Fruit fly (Drosophila melanogaster) whole organism, prepupa: Measurements from ENCODE around the gene Ip259.

Experiments used
- Blimp-1 ChIP-seq: fragments of 200-800 bp; sonication (Bioruptor generic); optimal IDR thresholded peaks from 3 replicates; lab custom pipeline; 2017; ENCODE audit warnings: missing biosample characterization, missing genetic modification characterization, mild to moderate bottlenecking, moderate library complexity, missing genetic modification reagents
- CG10631 ChIP-seq: fragments of 200-800 bp; sonication (Bioruptor generic); optimal IDR thresholded peaks from 2 replicates; lab custom pipeline; 2016; ENCODE audit warnings: missing biosample characterization, missing genetic modification characterization
- CG10669 ChIP-seq: fragments of 200-800 bp; sonication (Bioruptor generic); optimal IDR thresholded peaks from 3 replicates; lab custom pipeline; 2018; ENCODE audit warnings: missing biosample characterization, mild to moderate bottlenecking, missing genetic modification characterization, moderate library complexity
- CG11294 ChIP-seq: fragments of 200-800 bp; sonication (Bioruptor generic); IDR thresholded peaks from 2 replicates; pipeline ENCODE4 v1.3.6; 2022; ENCODE audit warnings: missing biosample characterization, missing genetic modification characterization
- CG11762 ChIP-seq: fragments of 200-800 bp; sonication (Bioruptor generic); optimal IDR thresholded peaks from 3 replicates; lab custom pipeline; 2016; ENCODE audit warnings: missing biosample characterization, missing genetic modification characterization; ENCODE audit not compliant: insufficient read depth
- CG15336 ChIP-seq: fragments of 200-800 bp; sonication (Bioruptor generic); IDR thresholded peaks from 2 replicates; pipeline ENCODE4 v1.3.6; 2022; ENCODE audit warnings: missing biosample characterization, missing genetic modification characterization
- CG16779 ChIP-seq: fragments of 200-800 bp; sonication (Bioruptor generic); optimal IDR thresholded peaks from 3 replicates; lab custom pipeline; 2017; ENCODE audit warnings: missing biosample characterization, mild to moderate bottlenecking, missing genetic modification characterization
- CG3032 ChIP-seq: fragments of 200-800 bp; optimal IDR thresholded peaks from 2 replicates; lab custom pipeline; 2019; ENCODE audit warnings: missing biosample characterization, mild to moderate bottlenecking, missing genetic modification characterization, moderate library complexity
- CG31627 ChIP-seq: fragments of 200-800 bp; sonication (Bioruptor generic); optimal IDR thresholded peaks from 3 replicates; lab custom pipeline; 2016; ENCODE audit warnings: missing biosample characterization, missing genetic modification characterization
- CG3919 ChIP-seq: fragments of 200-800 bp; sonication (Bioruptor generic); optimal IDR thresholded peaks from 3 replicates; lab custom pipeline; 2016; ENCODE audit warnings: missing biosample characterization, missing genetic modification characterization
- CG6792 ChIP-seq: fragments of 200-800 bp; sonication (Bioruptor generic); optimal IDR thresholded peaks from 3 replicates; lab custom pipeline; 2016; ENCODE audit warnings: missing biosample characterization, missing genetic modification characterization
- CG6808 ChIP-seq: fragments of 200-800 bp; sonication (Bioruptor generic); optimal IDR thresholded peaks from 3 replicates; lab custom pipeline; 2017; ENCODE audit warnings: missing biosample characterization, missing genetic modification characterization, mild to moderate bottlenecking, moderate library complexity, missing genetic modification reagents
- CG6854 ChIP-seq: fragments of 200-800 bp; sonication (Bioruptor generic); optimal IDR thresholded peaks from 2 replicates; lab custom pipeline; 2017; ENCODE audit warnings: missing biosample characterization, mild to moderate bottlenecking, missing genetic modification characterization
- CG8119 ChIP-seq: fragments of 200-800 bp; sonication (Bioruptor generic); IDR thresholded peaks from 3 replicates; pipeline ENCODE4 v1.3.6; 2022; ENCODE audit warnings: missing biosample characterization, missing genetic modification characterization
- CG8632 ChIP-seq: fragments of 200-800 bp; sonication (Bioruptor generic); optimal IDR thresholded peaks from 3 replicates; lab custom pipeline; 2016; ENCODE audit warnings: missing biosample characterization, missing genetic modification characterization
- CG9139 ChIP-seq: fragments of 200-800 bp; sonication (Bioruptor generic); optimal IDR thresholded peaks from 3 replicates; lab custom pipeline; 2017; ENCODE audit warnings: missing biosample characterization, mild to moderate bottlenecking, missing genetic modification characterization
- Eip78C ChIP-seq: fragments of 200-800 bp; sonication (Bioruptor generic); peaks from one replicate; lab custom pipeline; 2016; ENCODE audit warnings: missing biosample characterization, missing genetic modification characterization
- Eip93F ChIP-seq: fragments of 200-800 bp; sonication (Bioruptor generic); optimal IDR thresholded peaks from 2 replicates; lab custom pipeline; 2016; ENCODE audit warnings: missing biosample characterization, mild to moderate bottlenecking, missing genetic modification characterization
- Ets21C ChIP-seq: fragments of 200-800 bp; sonication (Bioruptor generic); optimal IDR thresholded peaks from 3 replicates; lab custom pipeline; 2016; ENCODE audit warnings: missing biosample characterization, missing genetic modification characterization
- Ets96B ChIP-seq: fragments of 200-800 bp; optimal IDR thresholded peaks from 2 replicates; lab custom pipeline; 2019; ENCODE audit warnings: missing biosample characterization, mild to moderate bottlenecking, missing genetic modification characterization, moderate library complexity
- Gug ChIP-seq: fragments of 200-800 bp; sonication (Bioruptor generic); IDR thresholded peaks from 2 replicates; pipeline ENCODE4 v1.3.6; 2022; ENCODE audit warnings: missing biosample characterization, missing genetic modification characterization
- Hr39 ChIP-seq: fragments of 200-800 bp; sonication (Bioruptor generic); optimal IDR thresholded peaks from 2 replicates; lab custom pipeline; 2016; ENCODE audit warnings: missing biosample characterization, missing genetic modification characterization
- Hr4 ChIP-seq: fragments of 200-800 bp; sonication (Bioruptor generic); optimal IDR thresholded peaks from 3 replicates; lab custom pipeline; 2016; ENCODE audit warnings: missing biosample characterization, missing genetic modification characterization
- Lpt ChIP-seq: fragments of 200-800 bp; sonication (Bioruptor generic); optimal IDR thresholded peaks from 3 replicates; lab custom pipeline; 2016; ENCODE audit warnings: missing biosample characterization, missing genetic modification characterization
- OdsH ChIP-seq: fragments of 200-800 bp; sonication (Bioruptor generic); optimal IDR thresholded peaks from 3 replicates; lab custom pipeline; 2016; ENCODE audit warnings: missing biosample characterization, missing genetic modification characterization
- Sox15 ChIP-seq: fragments of 200-800 bp; sonication (Bioruptor generic); optimal IDR thresholded peaks from 3 replicates; lab custom pipeline; 2016; ENCODE audit warnings: missing biosample characterization, missing genetic modification characterization
- acj6 ChIP-seq: fragments of 200-800 bp; sonication (Bioruptor generic); optimal IDR thresholded peaks from 3 replicates; lab custom pipeline; 2016; ENCODE audit warnings: missing biosample characterization, missing genetic modification characterization
- cyc ChIP-seq: fragments of 200-800 bp; sonication (Bioruptor generic); optimal IDR thresholded peaks from 3 replicates; lab custom pipeline; 2016; ENCODE audit warnings: missing biosample characterization, missing genetic modification characterization
- esn ChIP-seq: fragments of 200-800 bp; sonication (Bioruptor generic); optimal IDR thresholded peaks from 2 replicates; lab custom pipeline; 2016; ENCODE audit warnings: missing biosample characterization, mild to moderate bottlenecking, missing genetic modification characterization, moderate library complexity
- fd59A ChIP-seq: fragments of 200-800 bp; sonication (Bioruptor generic); optimal IDR thresholded peaks from 2 replicates; lab custom pipeline; 2017; ENCODE audit warnings: missing biosample characterization, mild to moderate bottlenecking, missing genetic modification characterization, missing genetic modification reagents
- lz ChIP-seq: fragments of 200-800 bp; sonication (Bioruptor generic); optimal IDR thresholded peaks from 3 replicates; lab custom pipeline; 2016; ENCODE audit warnings: missing biosample characterization, missing genetic modification characterization
- pdm3 ChIP-seq: fragments of 200-800 bp; sonication (Bioruptor generic); optimal IDR thresholded peaks from 3 replicates; lab custom pipeline; 2016; ENCODE audit warnings: missing biosample characterization, missing genetic modification characterization
- salr ChIP-seq, 2 experiments: fragments of 200-800 bp; sonication (Bioruptor generic); optimal IDR thresholded peaks; 3 replicates each; lab custom pipeline; 2016 to 2018; ENCODE audit warnings: missing biosample characterization in 2 of 2, missing genetic modification characterization in 2 of 2, mild to moderate bottlenecking in 1 of 2
- spab ChIP-seq: fragments of 200-800 bp; sonication (Bioruptor generic); optimal IDR thresholded peaks from 2 replicates; lab custom pipeline; 2017; ENCODE audit warnings: missing biosample characterization, mild to moderate bottlenecking, missing genetic modification characterization, missing genetic modification reagents
- svp ChIP-seq: fragments of 200-800 bp; sonication (Bioruptor generic); peaks from one replicate; lab custom pipeline; 2016; ENCODE audit warnings: missing biosample characterization, missing genetic modification characterization
- topi ChIP-seq: fragments of 200-800 bp; sonication (Bioruptor generic); optimal IDR thresholded peaks from 3 replicates; lab custom pipeline; 2016; ENCODE audit warnings: missing biosample characterization, missing genetic modification characterization
- vri ChIP-seq: fragments of 200-800 bp; sonication (Bioruptor generic); optimal IDR thresholded peaks from 3 replicates; lab custom pipeline; 2016; ENCODE audit warnings: missing biosample characterization, mild to moderate bottlenecking, missing genetic modification characterization

Gene Ip259

dm6 chr2L:10413251-10414127, 5.3 kb downstream of the Ip259 start, which contains the start of the genes CG5355 and Klp31E:
Gene CG5355 (minus strand): TSS chr2L:10413463.
Gene Klp31E (plus strand): TSS chr2L:10414017.
- TF ChIP-seq Eip93F (GFP tag; lab: Kevin White, UChicago) (peak; percentile 52), acj6 (GFP tag; lab: Kevin White, UChicago) (peak; percentile 50), Hr39 (peak; percentile 59), fd59A (no peak), Blimp-1 (GFP tag; lab: Kevin White, UChicago) (peak; percentile 43), Ets96B (tag; lab: Kevin White, UChicago) (peak; percentile 46), Lpt (GFP tag; lab: Kevin White, UChicago) (no peak), CG9139 (GFP tag; lab: Kevin White, UChicago) (no peak), CG8119 (no peak), cyc (GFP tag; lab: Kevin White, UChicago) (peak; percentile 47), CG6808 (no peak), CG6854 (GFP tag; lab: Kevin White, UChicago) (peak; percentile 16), Ets21C (peak; percentile 39), vri (GFP tag; lab: Kevin White, UChicago) (no peak), CG8632 (GFP tag; lab: Kevin White, UChicago) (no peak), svp (no peak), topi (GFP tag; lab: Kevin White, UChicago) (no peak), Sox15 (peak; percentile 65), CG10669 (GFP tag; lab: Kevin White, UChicago) (no peak), CG6792 (peak; percentile 42), CG10631 (peak; percentile 78), esn (peak; percentile 54), CG15336 (no peak), lz (GFP tag; lab: Kevin White, UChicago) (peak; percentile 59), CG3032 (peak; percentile 79), CG11294 (GFP tag; lab: Robert Waterston, UW) (no peak), Hr4 (GFP tag; lab: Kevin White, UChicago) (no peak), salr (GFP tag; optimal IDR thresholded peaks at IDR 0.05; lab: Kevin White, UChicago) (no peak), CG16779 (tag; lab: Kevin White, UChicago) (no peak), Gug (0 out of 2 replicates have a peak, but pooled peaks have one; percentile 41), CG3919 (no peak), CG31627 (GFP tag; lab: Kevin White, UChicago) (peak; percentile 63), Eip78C (GFP tag; lab: Kevin White, UChicago) (peak; percentile 87), OdsH (peak; percentile 69)
- TF ChIP-seq, all 60 proteins: peak for 18

- TF ChIP-seq CG6808 (no peak), spab (GFP tag; lab: Kevin White, UChicago) (no peak), CG11762 (GFP tag; lab: Kevin White, UChicago) (no peak), pdm3 (GFP tag; lab: Kevin White, UChicago) (no peak), CG10669 (GFP tag; lab: Kevin White, UChicago) (no peak)
Measured at dm6 chr2L:10418981-10419380, 10.8 kb downstream of the Ip259 start, which contains the start of gene RfC3. Gene RfC3 (plus strand): TSS chr2L:10419190.
